Worm (Caenorhabditis elegans): ENCODE data around the gene col-177.

DNA sequence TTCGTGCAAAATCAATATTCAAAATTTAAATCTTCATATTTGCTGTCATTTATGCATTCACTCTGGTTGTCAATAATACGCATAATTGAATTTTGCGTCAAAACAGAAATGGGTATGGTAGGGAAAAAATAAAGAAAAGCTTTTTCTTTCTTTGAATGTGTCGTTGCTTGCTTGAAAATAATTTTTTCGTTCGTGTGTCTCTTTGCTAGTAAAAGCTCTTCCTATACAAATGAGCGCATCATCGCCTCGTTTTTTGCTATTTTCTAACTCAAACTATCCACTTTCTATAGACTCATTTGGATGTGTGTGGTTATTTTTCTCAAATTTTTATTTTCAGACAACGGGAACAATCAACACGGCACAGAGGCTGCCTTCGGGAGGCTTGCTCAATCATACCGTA is 27.0 kb upstream of the col-177 start, which contains the start of gene ldb-1:
- TF ChIP-seq ceh-82 (tag; optimal IDR thresholded peaks at IDR 0.05) (no peak), unc-62 (GFP tag; optimal IDR thresholded peaks at IDR 0.05) (no peak), nhr-77 (tag; optimal IDR thresholded peaks at IDR 0.05) (no peak)

Measured in whole organism, L3 larva.